Worm (Caenorhabditis elegans) whole organism, L1 larva: ENCODE data around the gene Y54G2A.72.
A peak's percentile ranks its signal among the peaks of the same experiment; 100 is the strongest.

Source experiments
- C34B4.2 ChIP-seq: sonication (generic microtip); optimal IDR thresholded peaks from 2 replicates; lab custom pipeline; 2017; ENCODE audit warnings: mild to moderate bottlenecking, missing genetic modification characterization, missing compliant biosample characterization
- F16B12.6 ChIP-seq: fragments of 150-350 bp; optimal IDR thresholded peaks from 2 replicates; lab custom pipeline; 2014; ENCODE audit warnings: missing biosample characterization, missing genetic modification characterization
- aha-1 ChIP-seq: fragments of 150-350 bp; optimal IDR thresholded peaks from 2 replicates; lab custom pipeline; 2014; ENCODE audit warnings: missing biosample characterization, missing genetic modification characterization
- alr-1 ChIP-seq: fragments of 200-800 bp; sonication (Bioruptor generic); optimal IDR thresholded peaks from 2 replicates; lab custom pipeline; 2018; ENCODE audit warnings: borderline replicate concordance, mild to moderate bottlenecking, missing genetic modification characterization, missing compliant biosample characterization
- aly-2 ChIP-seq: fragments of 150-350 bp; optimal IDR thresholded peaks from 2 replicates; lab custom pipeline; 2014; ENCODE audit warnings: missing biosample characterization, missing genetic modification characterization
- ama-1 ChIP-seq: fragments of 150-350 bp; optimal IDR thresholded peaks from 2 replicates; lab custom pipeline; 2014
- ceh-63 ChIP-seq: fragments of 200-800 bp; sonication (Bioruptor generic); optimal IDR thresholded peaks from 2 replicates; lab custom pipeline; 2018; ENCODE audit warnings: mild to moderate bottlenecking, missing genetic modification characterization, missing compliant biosample characterization
- ceh-82 ChIP-seq, 3 experiments: fragments of 150-350 bp in 1 of 3; sonication (generic microtip) in 2 of 3; optimal IDR thresholded peaks; 2 replicates each; lab custom pipeline; 2014 to 2017; ENCODE audit warnings: missing biosample characterization in 3 of 3, missing genetic modification characterization in 3 of 3
- ceh-88 ChIP-seq: fragments of 200-800 bp; sonication (Bioruptor generic); IDR thresholded peaks from 2 replicates; pipeline ENCODE4 v1.3.6; 2022; ENCODE audit warnings: missing genetic modification characterization, missing compliant biosample characterization
- efl-1 ChIP-seq, 4 experiments: fragments of 150-350 bp; optimal IDR thresholded peaks in 3 of 4; peaks in 1 of 4; 1 replicate in 1 of 4; 2 replicates in 3 of 4; lab custom pipeline; 2014; ENCODE audit warnings: missing biosample characterization in 2 of 4, missing genetic modification characterization in 2 of 4, missing genetic modification reagents in 2 of 4
- efl-3 ChIP-seq: fragments of 200-800 bp; sonication (Bioruptor generic); optimal IDR thresholded peaks from 2 replicates; lab custom pipeline; 2018; ENCODE audit warnings: mild to moderate bottlenecking, missing genetic modification characterization, missing compliant biosample characterization
- egl-13 ChIP-seq: sonication (generic microtip); optimal IDR thresholded peaks from 2 replicates; lab custom pipeline; 2016; ENCODE audit warnings: missing genotype, missing genetic modification reagents, missing genetic modification characterization, missing compliant biosample characterization
- elt-2 ChIP-seq: sonication (generic microtip); optimal IDR thresholded peaks from 2 replicates; lab custom pipeline; 2016; ENCODE audit warnings: missing genetic modification characterization, mild to moderate bottlenecking, inconsistent platforms, missing compliant biosample characterization, missing genetic modification reagents
- fkh-8 ChIP-seq: sonication (generic microtip); optimal IDR thresholded peaks from 2 replicates; lab custom pipeline; 2016; ENCODE audit warnings: mild to moderate bottlenecking, missing genetic modification characterization, missing compliant biosample characterization
- grh-1 ChIP-seq: fragments of 200-800 bp; sonication (Bioruptor generic); IDR thresholded peaks from 2 replicates; pipeline ENCODE4 v1.3.6; 2022; ENCODE audit warnings: missing genetic modification reagents, missing genetic modification characterization, missing compliant biosample characterization
- isw-1 ChIP-seq: fragments of 200-800 bp; sonication (Bioruptor generic); IDR thresholded peaks from 2 replicates; pipeline ENCODE4 v1.3.6; 2022; ENCODE audit warnings: missing genetic modification characterization, missing compliant biosample characterization
- jun-1 ChIP-seq: fragments of 150-350 bp; optimal IDR thresholded peaks from 2 replicates; lab custom pipeline; 2014; ENCODE audit warnings: missing biosample characterization, missing genetic modification reagents, missing genetic modification characterization
- lin-13 ChIP-seq: fragments of 150-350 bp; optimal IDR thresholded peaks from 2 replicates; lab custom pipeline; 2014; ENCODE audit warnings: missing biosample characterization, missing genetic modification reagents, missing genetic modification characterization
- lin-15B ChIP-seq: fragments of 150-350 bp; sonication (generic microtip); optimal IDR thresholded peaks from 3 replicates; lab custom pipeline; 2014; ENCODE audit warnings: missing biosample characterization, missing genetic modification characterization
- mef-2 ChIP-seq: fragments of 150-350 bp; optimal IDR thresholded peaks from 2 replicates; lab custom pipeline; 2014; ENCODE audit warnings: missing biosample characterization, missing genetic modification characterization
- nhr-11 ChIP-seq: fragments of 150-350 bp; optimal IDR thresholded peaks from 2 replicates; lab custom pipeline; 2014; ENCODE audit warnings: missing biosample characterization, missing genetic modification characterization
- nhr-12 ChIP-seq: sonication (generic microtip); optimal IDR thresholded peaks from 2 replicates; lab custom pipeline; 2017; ENCODE audit warnings: missing biosample characterization, missing genetic modification characterization
- nhr-237 ChIP-seq: fragments of 150-350 bp; optimal IDR thresholded peaks from 2 replicates; lab custom pipeline; 2014; ENCODE audit warnings: missing biosample characterization, missing genetic modification characterization
- nhr-71 ChIP-seq: sonication (generic microtip); optimal IDR thresholded peaks from 2 replicates; lab custom pipeline; 2016; ENCODE audit warnings: mild to moderate bottlenecking, missing genetic modification characterization, moderate library complexity, missing compliant biosample characterization
- nhr-77 ChIP-seq: fragments of 150-350 bp; optimal IDR thresholded peaks from 2 replicates; lab custom pipeline; 2014; ENCODE audit warnings: missing biosample characterization, missing genetic modification characterization
- nhr-85 ChIP-seq: sonication (generic microtip); peaks from one replicate; lab custom pipeline; 2016; ENCODE audit warnings: missing genetic modification characterization, inconsistent platforms, missing compliant biosample characterization
- rnt-1 ChIP-seq: sonication (generic microtip); optimal IDR thresholded peaks from 2 replicates; lab custom pipeline; 2016; ENCODE audit warnings: mild to moderate bottlenecking, missing genetic modification characterization, moderate library complexity, missing compliant biosample characterization
- snpc-4 ChIP-seq: fragments of 150-350 bp; optimal IDR thresholded peaks from 2 replicates; lab custom pipeline; 2014; ENCODE audit warnings: missing biosample characterization, missing genetic modification characterization
- snu-23 ChIP-seq: sonication (generic microtip); optimal IDR thresholded peaks from 2 replicates; lab custom pipeline; 2016; ENCODE audit warnings: missing genetic modification characterization, missing compliant biosample characterization
- tlp-1 ChIP-seq: fragments of 150-350 bp; optimal IDR thresholded peaks from 2 replicates; lab custom pipeline; 2014; ENCODE audit warnings: missing biosample characterization, missing genetic modification characterization
- unc-30 ChIP-seq: sonication (generic microtip); optimal IDR thresholded peaks from 2 replicates; lab custom pipeline; 2017; ENCODE audit warnings: missing biosample characterization, missing genetic modification characterization
- unc-86 ChIP-seq: sonication (generic microtip); optimal IDR thresholded peaks from 2 replicates; lab custom pipeline; 2016; ENCODE audit warnings: missing genetic modification characterization, missing compliant biosample characterization
- vab-15 ChIP-seq: sonication (generic microtip); optimal IDR thresholded peaks from 2 replicates; lab custom pipeline; 2017; ENCODE audit warnings: missing genotype, mild to moderate bottlenecking, missing genetic modification characterization, missing compliant biosample characterization
- zip-4 ChIP-seq: fragments of 200-800 bp; sonication (Bioruptor generic); optimal IDR thresholded peaks from 2 replicates; lab custom pipeline; 2018; ENCODE audit warnings: mild to moderate bottlenecking, missing genetic modification characterization, moderate library complexity, missing compliant biosample characterization
- ztf-4 ChIP-seq: fragments of 150-350 bp; optimal IDR thresholded peaks from 2 replicates; lab custom pipeline; 2014; ENCODE audit warnings: missing biosample characterization, missing genetic modification characterization

Y54G2A.72 gene

DNA sequence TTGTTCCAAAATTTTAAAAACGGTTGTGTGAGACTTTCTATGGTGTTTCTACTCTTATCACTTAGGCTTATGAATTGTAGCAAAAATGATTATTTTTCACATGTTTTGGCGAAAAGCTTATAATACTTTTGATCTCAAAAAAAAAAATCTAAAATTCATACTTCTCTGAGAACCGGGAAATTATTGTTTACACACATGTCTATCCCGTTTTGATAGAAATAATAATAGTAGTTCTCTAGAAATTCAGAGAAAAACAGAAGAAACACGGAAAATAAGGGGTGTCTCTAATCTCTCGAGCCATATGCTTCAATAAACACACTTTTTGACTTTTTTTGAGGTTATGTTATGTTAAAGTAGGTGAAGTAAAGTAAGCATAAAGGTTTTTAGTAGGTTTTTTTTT lies 27.3 kb upstream of the Y54G2A.72 start:
- TF ChIP-seq efl-1 (optimal IDR thresholded peaks at IDR 0.05; lab: Kevin White, UChicago) (no peak), efl-1 (GFP tag; optimal IDR thresholded peaks at IDR 0.05 in 1 of 2; lab: Kevin White, UChicago) (no peak), ceh-63 (GFP tag; lab: Kevin White, UChicago) (no peak), nhr-71 (peak; percentile 21), fkh-8 (tag; lab: Kevin White, UChicago) (peak; percentile 50)

DNA sequence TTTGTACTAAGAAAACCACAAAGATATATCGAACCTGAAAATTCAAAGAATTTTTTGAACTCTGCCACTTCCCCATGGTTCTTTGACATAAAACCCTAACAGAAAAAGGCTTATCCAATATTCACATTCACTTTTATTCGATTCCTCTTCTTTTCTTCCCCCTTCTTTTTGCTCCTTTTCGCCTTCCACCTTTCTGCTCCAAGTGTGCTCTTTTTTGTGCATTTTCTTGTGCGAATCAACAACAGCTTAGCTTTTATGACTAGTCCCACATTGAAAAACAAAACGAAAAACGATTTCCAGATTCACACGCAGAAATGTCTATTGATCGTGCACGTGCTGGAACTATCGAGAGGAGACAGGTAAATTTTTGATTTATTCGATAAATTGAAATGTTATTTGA lies 26.4 kb upstream of the Y54G2A.72 start, which contains the start of gene Y54G2A.41:
Y54G2A.41 (plus strand) TSS at position 301 of the 400 bp plus-strand sequence.
- TF ChIP-seq efl-1 (optimal IDR thresholded peaks at IDR 0.05; lab: Kevin White, UChicago) (no peak), efl-1 (GFP tag; optimal IDR thresholded peaks at IDR 0.05 in 1 of 2; lab: Kevin White, UChicago) (peak in 1 of 2 experiments; percentile 78), ztf-4 (no peak), aha-1 (tag; lab: Kevin White, UChicago) (no peak)
- TF ChIP-seq, all 84 proteins: peak for 1

DNA sequence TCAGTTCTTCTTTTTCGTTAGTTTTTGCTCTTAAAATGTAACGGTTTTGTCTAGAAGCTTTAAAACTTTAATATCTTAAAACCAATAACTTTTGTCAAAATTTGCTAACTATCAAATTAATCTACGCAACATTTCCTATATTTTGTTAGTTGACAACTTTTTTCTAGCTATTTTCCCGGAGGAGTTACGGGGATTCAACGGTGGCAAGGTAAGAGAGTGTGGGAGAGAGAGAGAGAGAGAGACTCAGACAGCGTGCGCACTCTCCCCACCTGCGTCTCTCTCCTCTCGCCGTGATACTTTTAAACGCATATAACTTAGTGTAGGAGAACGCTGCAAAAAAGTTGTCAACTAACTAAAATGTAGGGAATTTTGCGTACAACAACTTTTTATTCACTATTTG lies 24.4 kb upstream of the Y54G2A.72 start:
- TF ChIP-seq nhr-12 (no peak), efl-1 (optimal IDR thresholded peaks at IDR 0.05; lab: Kevin White, UChicago) (no peak), efl-1 (GFP tag; optimal IDR thresholded peaks at IDR 0.05 in 1 of 2; lab: Kevin White, UChicago) (peak in 1 of 2 experiments; percentile 91), snpc-4 (tag; lab: Kevin White, UChicago) (no peak), vab-15 (tag; lab: Kevin White, UChicago) (no peak)

DNA sequence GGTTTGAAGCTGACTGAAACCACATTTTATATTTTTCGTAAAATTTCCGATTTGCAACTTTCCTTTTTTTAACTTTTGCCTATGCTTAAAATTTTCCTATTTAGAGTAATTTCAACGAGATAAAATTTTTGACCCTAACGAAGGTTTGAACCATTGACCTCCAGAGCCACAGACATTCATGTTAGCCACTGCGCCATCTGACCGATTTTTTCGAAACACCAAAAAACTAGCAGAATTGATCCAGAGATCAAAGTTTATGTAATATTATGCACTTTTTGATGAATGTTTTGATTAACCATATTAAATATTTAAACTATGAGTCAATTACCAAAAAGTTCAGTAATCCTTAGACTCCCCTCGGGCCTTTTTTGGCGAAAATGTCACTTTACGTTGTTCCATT lies 19.9 kb upstream of the Y54G2A.72 start:
- TF ChIP-seq C34B4.2 (tag; lab: Kevin White, UChicago) (no peak), snu-23 (no peak), aly-2 (tag; lab: Kevin White, UChicago) (no peak), tlp-1 (no peak), zip-4 (GFP tag; lab: Kevin White, UChicago) (no peak), efl-3 (GFP tag; lab: Kevin White, UChicago) (no peak), jun-1 (tag; lab: Kevin White, UChicago) (no peak), egl-13 (tag; lab: Kevin White, UChicago) (no peak), mef-2 (tag; lab: Kevin White, UChicago) (no peak), isw-1 (GFP tag; lab: Robert Waterston, UW) (no peak), nhr-11 (tag; lab: Kevin White, UChicago) (no peak), grh-1 (GFP tag; lab: Robert Waterston, UW) (no peak), unc-86 (no peak), vab-15 (tag; lab: Kevin White, UChicago) (no peak), ceh-82 (tag; optimal IDR thresholded peaks at IDR 0.05; lab: Kevin White, UChicago) (no peak)
- TF ChIP-seq, all 84 proteins: peak for 0

DNA sequence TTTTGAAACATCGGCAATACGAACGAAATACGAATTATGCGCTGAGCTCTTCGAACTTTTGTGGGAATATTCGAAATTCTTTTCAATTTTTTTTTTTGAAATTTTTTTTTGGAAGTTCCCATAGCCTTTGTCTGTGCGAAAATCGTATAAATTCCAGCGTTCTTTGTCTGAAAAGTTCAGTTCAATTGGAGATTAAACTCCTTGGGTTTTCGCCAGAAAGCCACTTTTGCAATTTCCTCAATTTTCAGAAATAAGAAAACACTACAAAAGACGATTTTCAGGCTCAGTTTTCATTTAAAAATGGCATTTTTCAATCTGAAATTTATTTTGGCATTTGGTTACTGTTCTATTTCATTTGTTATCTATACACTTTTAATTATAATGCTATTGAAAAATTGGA lies 18.8 kb upstream of the Y54G2A.72 start, which contains the start of gene Y54G2A.38:
Y54G2A.38 (plus strand) TSS at position 301 of the 400 bp plus-strand sequence.
- no peak for TF ChIP-seq aha-1 (tag; lab: Kevin White, UChicago)
- TF ChIP-seq ama-1 (lab: Kevin White, UChicago): no peak
- no peak for TF ChIP-seq unc-30 (tag; lab: Kevin White, UChicago)
- TF ChIP-seq F16B12.6 (tag; lab: Kevin White, UChicago): no peak
- no peak for TF ChIP-seq ceh-88
- TF ChIP-seq elt-2 (tag; lab: Kevin White, UChicago): no peak
- TF ChIP-seq nhr-77: no peak
- no peak for TF ChIP-seq lin-15B (tag; lab: Kevin White, UChicago)
- no peak for TF ChIP-seq alr-1 (tag; lab: Kevin White, UChicago)
- TF ChIP-seq efl-1 (optimal IDR thresholded peaks at IDR 0.05; lab: Kevin White, UChicago): no peak
- no peak for TF ChIP-seq efl-1 (GFP tag; optimal IDR thresholded peaks at IDR 0.05 in 1 of 2; lab: Kevin White, UChicago)
- TF ChIP-seq lin-13 (GFP tag; lab: Kevin White, UChicago): no peak
- no peak for TF ChIP-seq nhr-12
- no peak for TF ChIP-seq nhr-85 (tag; lab: Kevin White, UChicago)
- no peak for TF ChIP-seq nhr-237 (tag; lab: Kevin White, UChicago)
- no peak for TF ChIP-seq rnt-1 (tag; lab: Kevin White, UChicago)
